Fruit fly (Drosophila melanogaster) whole organism, embryonic: ENCODE data around the gene CG6287.
A peak's percentile ranks its signal among the peaks of the same experiment; 100 is the strongest.

ENCODE experiments used
- Atf-2 ChIP-seq: fragments of 200-800 bp; sonication (Bioruptor generic); optimal IDR thresholded peaks from 2 replicates; lab custom pipeline; 2016; ENCODE audit warnings: missing biosample characterization, missing genetic modification characterization
- B-H1 ChIP-seq: fragments of 200-800 bp; sonication (Bioruptor generic); IDR thresholded peaks from 3 replicates; pipeline ENCODE4 v1.3.6; 2022; ENCODE audit warnings: missing biosample characterization, missing genetic modification characterization
- CG10321 ChIP-seq: fragments of 200-800 bp; sonication (Bioruptor generic); IDR thresholded peaks from 2 replicates; pipeline ENCODE4 v1.3.6; 2022; ENCODE audit warnings: missing biosample characterization, missing genetic modification characterization
- CG10431 ChIP-seq: fragments of 200-800 bp; sonication (Bioruptor generic); optimal IDR thresholded peaks from 3 replicates; lab custom pipeline; 2018; ENCODE audit warnings: missing biosample characterization, mild to moderate bottlenecking, missing genetic modification characterization
- CG11085 ChIP-seq: fragments of 200-800 bp; sonication (Bioruptor generic); IDR thresholded peaks from 2 replicates; pipeline ENCODE4 v1.3.6; 2022; ENCODE audit warnings: missing biosample characterization, missing genetic modification characterization
- CG11504 ChIP-seq: fragments of 200-800 bp; sonication (Bioruptor generic); optimal IDR thresholded peaks from 3 replicates; lab custom pipeline; 2019; ENCODE audit warnings: missing biosample characterization, mild to moderate bottlenecking, missing genetic modification characterization, moderate library complexity
- CG12299 ChIP-seq: fragments of 200-800 bp; sonication (Bioruptor generic); optimal IDR thresholded peaks from 2 replicates; lab custom pipeline; 2018; ENCODE audit warnings: missing biosample characterization, mild to moderate bottlenecking, missing genetic modification characterization
- CG13424 ChIP-seq: fragments of 200-800 bp; sonication (Bioruptor generic); optimal IDR thresholded peaks from 2 replicates; lab custom pipeline; 2019; ENCODE audit warnings: missing biosample characterization, mild to moderate bottlenecking, missing genetic modification characterization, moderate library complexity
- CG13775 ChIP-seq: fragments of 200-800 bp; sonication (Bioruptor generic); optimal IDR thresholded peaks from 3 replicates; lab custom pipeline; 2017; ENCODE audit warnings: missing biosample characterization, mild to moderate bottlenecking, missing genetic modification characterization
- CG14667 ChIP-seq: fragments of 200-800 bp; sonication (Bioruptor generic); IDR thresholded peaks from 2 replicates; pipeline ENCODE4 v1.3.6; 2022; ENCODE audit warnings: missing biosample characterization, missing genetic modification characterization
- CG17802 ChIP-seq: fragments of 200-800 bp; sonication (Bioruptor generic); optimal IDR thresholded peaks from 2 replicates; lab custom pipeline; 2018; ENCODE audit warnings: missing biosample characterization, mild to moderate bottlenecking, missing genetic modification characterization, moderate library complexity
- CG3163 ChIP-seq: fragments of 200-800 bp; sonication (Bioruptor generic); optimal IDR thresholded peaks from 3 replicates; lab custom pipeline; 2016; ENCODE audit warnings: missing biosample characterization, missing genetic modification characterization
- CG3281 ChIP-seq: fragments of 200-800 bp; sonication (Bioruptor generic); optimal IDR thresholded peaks from 3 replicates; lab custom pipeline; 2017; ENCODE audit warnings: missing biosample characterization, mild to moderate bottlenecking, missing genetic modification characterization
- CG33213 ChIP-seq: fragments of 200-800 bp; sonication (Bioruptor generic); optimal IDR thresholded peaks from 3 replicates; lab custom pipeline; 2016; ENCODE audit warnings: missing biosample characterization, missing genetic modification characterization
- CG34422 ChIP-seq: fragments of 200-800 bp; sonication (Bioruptor generic); IDR thresholded peaks from 3 replicates; pipeline ENCODE4 v1.3.6; 2022; ENCODE audit warnings: missing biosample characterization, missing genetic modification characterization
- CG4360 ChIP-seq: fragments of 200-800 bp; sonication (Bioruptor generic); IDR thresholded peaks from 2 replicates; pipeline ENCODE4 v1.3.6; 2022; ENCODE audit warnings: missing biosample characterization, missing genetic modification characterization
- CG6254 ChIP-seq: fragments of 200-800 bp; sonication (Bioruptor generic); optimal IDR thresholded peaks from 3 replicates; lab custom pipeline; 2017; ENCODE audit warnings: mild to moderate bottlenecking, missing biosample characterization, missing genetic modification reagents, missing genetic modification characterization
- CG6654 ChIP-seq: fragments of 200-800 bp; sonication (Bioruptor generic); optimal IDR thresholded peaks from 2 replicates; lab custom pipeline; 2017; ENCODE audit warnings: missing biosample characterization, mild to moderate bottlenecking, missing genetic modification characterization
- CG7839 ChIP-seq: fragments of 200-800 bp; sonication (Bioruptor generic); optimal IDR thresholded peaks from 3 replicates; lab custom pipeline; 2018; ENCODE audit warnings: missing biosample characterization, mild to moderate bottlenecking, missing genetic modification characterization, moderate library complexity
- CG8089 ChIP-seq: fragments of 200-800 bp; sonication (Bioruptor generic); optimal IDR thresholded peaks from 3 replicates; lab custom pipeline; 2016; ENCODE audit warnings: missing biosample characterization, missing genetic modification characterization
- CG9437 ChIP-seq: fragments of 200-800 bp; sonication (Bioruptor generic); optimal IDR thresholded peaks from 2 replicates; lab custom pipeline; 2018; ENCODE audit warnings: missing biosample characterization, mild to moderate bottlenecking, missing genetic modification characterization
- CkIIα-i1 ChIP-seq: fragments of 200-800 bp; sonication (Bioruptor generic); IDR thresholded peaks from 2 replicates; pipeline ENCODE4 v1.3.6; 2022; ENCODE audit warnings: missing biosample characterization, missing genetic modification characterization
- H2.0 ChIP-seq: fragments of 200-800 bp; sonication (Bioruptor generic); IDR thresholded peaks from 2 replicates; pipeline ENCODE4 v1.3.6; 2022; ENCODE audit warnings: missing biosample characterization, missing genetic modification characterization
- HmgD ChIP-seq: fragments of 200-800 bp; sonication (Bioruptor generic); optimal IDR thresholded peaks from 3 replicates; lab custom pipeline; 2016; ENCODE audit warnings: missing biosample characterization, missing genetic modification characterization
- MESR4 ChIP-seq: fragments of 200-800 bp; sonication (Bioruptor generic); optimal IDR thresholded peaks from 2 replicates; lab custom pipeline; 2018; ENCODE audit warnings: missing biosample characterization, mild to moderate bottlenecking, missing genetic modification characterization, moderate library complexity
- Mrtf ChIP-seq: fragments of 200-800 bp; sonication (Bioruptor generic); IDR thresholded peaks from 3 replicates; pipeline ENCODE4 v1.3.6; 2022; ENCODE audit warnings: missing biosample characterization, missing genetic modification characterization
- Nf-YB ChIP-seq: fragments of 200-800 bp; sonication (Bioruptor generic); optimal IDR thresholded peaks from 3 replicates; lab custom pipeline; 2019; ENCODE audit warnings: missing biosample characterization, mild to moderate bottlenecking, missing genetic modification characterization, moderate library complexity
- PHDP ChIP-seq: fragments of 200-800 bp; sonication (Bioruptor generic); optimal IDR thresholded peaks from 3 replicates; lab custom pipeline; 2018; ENCODE audit warnings: missing biosample characterization, mild to moderate bottlenecking, missing genetic modification characterization, moderate library complexity
- Side ChIP-seq: fragments of 200-800 bp; sonication (Bioruptor generic); optimal IDR thresholded peaks from 2 replicates; lab custom pipeline; 2016; ENCODE audit warnings: missing biosample characterization, missing genetic modification characterization
- Sox102F ChIP-seq: fragments of 200-800 bp; sonication (Bioruptor generic); optimal IDR thresholded peaks from 2 replicates; lab custom pipeline; 2018; ENCODE audit warnings: missing biosample characterization, mild to moderate bottlenecking, missing genetic modification characterization, moderate library complexity
- abd-A ChIP-seq: fragments of 200-800 bp; sonication (Bioruptor generic); optimal IDR thresholded peaks from 3 replicates; lab custom pipeline; 2019; ENCODE audit warnings: missing biosample characterization, mild to moderate bottlenecking, missing genetic modification characterization, moderate library complexity
- cwo ChIP-seq: fragments of 200-800 bp; sonication (Bioruptor generic); optimal IDR thresholded peaks from 3 replicates; lab custom pipeline; 2017; ENCODE audit warnings: missing biosample characterization, missing genetic modification characterization, mild to moderate bottlenecking, moderate library complexity, missing genetic modification reagents
- dan ChIP-seq: fragments of 200-800 bp; sonication (Bioruptor generic); IDR thresholded peaks from 2 replicates; pipeline ENCODE4 v1.3.6; 2022; ENCODE audit warnings: missing biosample characterization, missing genetic modification characterization
- danr ChIP-seq: fragments of 200-800 bp; sonication (Bioruptor generic); IDR thresholded peaks from 2 replicates; pipeline ENCODE4 v1.3.6; 2022; ENCODE audit warnings: missing biosample characterization, missing genetic modification characterization
- gsb ChIP-seq: fragments of 200-800 bp; sonication (Bioruptor generic); IDR thresholded peaks from 2 replicates; pipeline ENCODE4 v1.3.6; 2022; ENCODE audit warnings: missing biosample characterization, missing genetic modification characterization
- hbn ChIP-seq: fragments of 200-800 bp; sonication (Bioruptor generic); IDR thresholded peaks from 2 replicates; pipeline ENCODE4 v1.3.6; 2022; ENCODE audit warnings: missing biosample characterization, missing genetic modification characterization; ENCODE audit not compliant: partially characterized antibody
- kni ChIP-seq: fragments of 200-800 bp; sonication (Bioruptor generic); optimal IDR thresholded peaks from 3 replicates; lab custom pipeline; 2017; ENCODE audit warnings: mild to moderate bottlenecking, missing biosample characterization, missing genetic modification reagents, missing genetic modification characterization
- lov ChIP-seq, 2 experiments: fragments of 200-800 bp in 1 of 2; fragments of >200 bp in 1 of 2; sonication (Bioruptor generic) in 1 of 2; IDR thresholded peaks in 1 of 2; optimal IDR thresholded peaks in 1 of 2; 2 replicates in 1 of 2; 3 replicates in 1 of 2; pipeline versions ENCODE4 v1.3.6 to Lab custom; 2017 to 2022; ENCODE audit warnings: missing biosample characterization in 1 of 2, missing genetic modification characterization in 1 of 2
- mam ChIP-seq: fragments of 200-800 bp; sonication (Bioruptor generic); optimal IDR thresholded peaks from 3 replicates; lab custom pipeline; 2016; ENCODE audit warnings: missing biosample characterization, missing genetic modification characterization
- nerfin-2 ChIP-seq: fragments of 200-800 bp; sonication (Bioruptor generic); IDR thresholded peaks from 2 replicates; pipeline ENCODE4 v1.3.6; 2022; ENCODE audit warnings: missing biosample characterization, missing genetic modification characterization; ENCODE audit not compliant: partially characterized antibody
- pan ChIP-seq, 4 experiments: fragments of >200 bp in 3 of 4; fragments of 200-800 bp in 1 of 4; sonication (Bioruptor generic) in 1 of 4; optimal IDR thresholded peaks in 3 of 4; IDR thresholded peaks in 1 of 4; 2 replicates each; pipeline versions ENCODE4 v1.3.6 to Lab custom; 2017 to 2022; ENCODE audit warnings: missing biosample characterization in 2 of 4, missing genetic modification characterization in 2 of 4, mixed read lengths in 1 of 4
- phol ChIP-seq: fragments of 200-800 bp; sonication (Bioruptor generic); optimal IDR thresholded peaks from 3 replicates; lab custom pipeline; 2018; ENCODE audit warnings: missing biosample characterization, mild to moderate bottlenecking, missing genetic modification characterization, moderate library complexity
- run ChIP-seq: fragments of 200-800 bp; sonication (Bioruptor generic); optimal IDR thresholded peaks from 3 replicates; lab custom pipeline; 2018; ENCODE audit warnings: missing biosample characterization, mild to moderate bottlenecking, missing genetic modification characterization
- scrt ChIP-seq: fragments of 200-800 bp; sonication (Bioruptor generic); optimal IDR thresholded peaks from 2 replicates; lab custom pipeline; 2018; ENCODE audit warnings: missing biosample characterization, mild to moderate bottlenecking, missing genetic modification characterization, moderate library complexity
- sima ChIP-seq: fragments of 200-800 bp; sonication (Bioruptor generic); optimal IDR thresholded peaks from 2 replicates; lab custom pipeline; 2016; ENCODE audit warnings: missing biosample characterization, missing genetic modification characterization
- slbo ChIP-seq: fragments of 200-800 bp; sonication (Bioruptor generic); IDR thresholded peaks from 2 replicates; pipeline ENCODE4 v1.3.6; 2022; ENCODE audit warnings: missing biosample characterization, missing genetic modification characterization
- sqz ChIP-seq: fragments of 200-800 bp; sonication (Bioruptor generic); optimal IDR thresholded peaks from 3 replicates; lab custom pipeline; 2018; ENCODE audit warnings: missing biosample characterization, mild to moderate bottlenecking, missing genetic modification characterization
- stc ChIP-seq: fragments of 200-800 bp; sonication (Bioruptor generic); IDR thresholded peaks from 2 replicates; pipeline ENCODE4 v1.3.6; 2022; ENCODE audit warnings: missing biosample characterization, missing genetic modification characterization
- vvl ChIP-seq: fragments of 200-800 bp; sonication (Bioruptor generic); IDR thresholded peaks from 2 replicates; pipeline ENCODE4 v1.3.6; 2022; ENCODE audit warnings: missing biosample characterization, missing genetic modification characterization

CG6287 gene

DNA sequence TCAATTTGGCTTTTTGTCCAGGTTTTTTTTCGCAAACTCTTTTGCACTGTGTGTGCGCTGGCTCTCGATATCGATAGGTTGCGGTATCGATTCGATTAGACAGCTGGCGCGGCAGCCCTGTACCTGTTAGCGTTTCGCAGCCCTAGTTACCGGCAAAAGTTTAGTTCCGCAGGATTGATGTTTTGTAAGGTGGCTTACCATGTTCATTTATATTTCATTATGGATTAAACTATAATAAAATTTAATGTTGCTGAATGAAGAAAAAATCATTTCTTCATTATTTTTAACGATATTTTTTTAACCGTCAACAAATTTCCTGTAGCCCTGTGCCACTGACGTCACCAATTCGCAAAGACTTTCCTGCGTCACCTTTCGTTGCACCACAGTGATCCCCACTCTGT, 49.0 kb downstream of the CG6287 start, which contains the start of gene Reps (continued):
- TF ChIP-seq danr (GFP tag; lab: Robert Waterston, UW) (peak; percentile 98), CG13775 (GFP tag; lab: Kevin White, UChicago) (peak; percentile 100), H2.0 (GFP tag; lab: Robert Waterston, UW) (peak; percentile 98), nerfin-2 (GFP tag; lab: Robert Waterston, UW) (peak; percentile 68), HmgD (GFP tag; lab: Kevin White, UChicago) (peak; percentile 96), CG3163 (GFP tag; lab: Kevin White, UChicago) (peak; percentile 86), MESR4 (GFP tag; lab: Kevin White, UChicago) (peak; percentile 68), Nf-YB (GFP tag; lab: Kevin White, UChicago) (peak; percentile 88), scrt (GFP tag; lab: Kevin White, UChicago) (peak; percentile 95), CG11085 (peak; percentile 99), lov (optimal IDR thresholded peaks at IDR 0.05; lab: Kevin White, UChicago) (no peak), lov (GFP tag; IDR thresholded peaks at IDR 0.05; lab: Robert Waterston, UW) (peak; percentile 98), CG11504 (tag; lab: Kevin White, UChicago) (peak; percentile 97), pan (optimal IDR thresholded peaks at IDR 0.05; lab: Kevin White, UChicago) (no peak), pan (GFP tag; optimal IDR thresholded peaks at IDR 0.05 in 1 of 2, IDR thresholded peaks at IDR 0.05 in 1 of 2) (peak in 1 of 2 experiments; percentile 99), CG14667 (GFP tag; lab: Robert Waterston, UW) (peak; percentile 99), kni (GFP tag; lab: Kevin White, UChicago) (no peak), CG4360 (GFP tag; lab: Robert Waterston, UW) (peak; percentile 88), Side (peak; percentile 96), gsb (GFP tag; lab: Robert Waterston, UW) (peak; percentile 97), phol (tag; lab: Kevin White, UChicago) (peak; percentile 99), stc (peak; percentile 99), CG6654 (GFP tag; lab: Kevin White, UChicago) (peak; percentile 93), sima (GFP tag; lab: Kevin White, UChicago) (peak; percentile 91), vvl (GFP tag; lab: Robert Waterston, UW) (peak; percentile 99), hbn (GFP tag; lab: Robert Waterston, UW) (peak; percentile 56; the same call in 1 of the 2 replicates), abd-A (no peak), cwo (peak; percentile 95), CG7839 (tag; lab: Kevin White, UChicago) (peak; percentile 99), CG9437 (GFP tag; lab: Kevin White, UChicago) (peak; percentile 92), Sox102F (peak; percentile 98), CG34422 (GFP tag; lab: Robert Waterston, UW) (peak; percentile 100), CG6254 (GFP tag; lab: Kevin White, UChicago) (peak; percentile 96), CG10321 (GFP tag; lab: Robert Waterston, UW) (peak; percentile 83), dan (GFP tag; lab: Robert Waterston, UW) (peak; percentile 98), sqz (GFP tag; lab: Kevin White, UChicago) (peak; percentile 96), PHDP (tag; lab: Kevin White, UChicago) (peak; percentile 98), mam (GFP tag; lab: Kevin White, UChicago) (peak; percentile 98), CkIIα-i1 (peak; percentile 93), Atf-2 (GFP tag; lab: Kevin White, UChicago) (peak; percentile 98), CG13424 (peak; percentile 98), B-H1 (GFP tag; lab: Robert Waterston, UW) (peak; percentile 99), CG3281 (GFP tag; lab: Kevin White, UChicago) (peak; percentile 99), CG17802 (tag; lab: Kevin White, UChicago) (peak; percentile 91), slbo (GFP tag; lab: Robert Waterston, UW) (peak; percentile 99), CG8089 (peak; percentile 97), CG12299 (peak; percentile 97), Mrtf (GFP tag; lab: Robert Waterston, UW) (peak; percentile 99), run (tag; lab: Kevin White, UChicago) (peak; percentile 93), CG33213 (GFP tag; lab: Kevin White, UChicago) (peak; percentile 97), CG10431 (peak; percentile 94)
